Worm (Caenorhabditis elegans): ENCODE data around the gene fem-2.

fem-2 gene

ce11 chrIII:634618-635017 lies at the start of gene fem-2:
fem-2 (minus strand) TSS chrIII:634626.
- TF ChIP-seq nhr-12 (tag; optimal IDR thresholded peaks at IDR 0.05) (no peak), nhr-25 (tag; optimal IDR thresholded peaks at IDR 0.05) (no peak), hmg-11 (tag; optimal IDR thresholded peaks at IDR 0.05) (peak; percentile 56), fkh-2 (tag; optimal IDR thresholded peaks at IDR 0.05) (no peak), nhr-11 (tag; optimal IDR thresholded peaks at IDR 0.05) (no peak), elt-1 (tag; optimal IDR thresholded peaks at IDR 0.05) (no peak), ztf-4 (tag; optimal IDR thresholded peaks at IDR 0.05) (no peak), nhr-237 (tag; optimal IDR thresholded peaks at IDR 0.05) (no peak), unc-39 (tag; optimal IDR thresholded peaks at IDR 0.05) (no peak), fos-1 (tag; optimal IDR thresholded peaks at IDR 0.05) (no peak), nhr-76 (tag; optimal IDR thresholded peaks at IDR 0.05) (no peak), skn-1 (tag; optimal IDR thresholded peaks at IDR 0.05) (no peak), lsy-12 (tag; optimal IDR thresholded peaks at IDR 0.05) (no peak), ZK546.5 (tag; optimal IDR thresholded peaks at IDR 0.05) (no peak), eor-1 (tag; optimal IDR thresholded peaks at IDR 0.05) (no peak), nfya-1 (tag; optimal IDR thresholded peaks at IDR 0.05; ENCODE audit: insufficient read depth) (peak; percentile 41), ceh-16 (tag; optimal IDR thresholded peaks at IDR 0.05) (no peak), pha-4 (tag; optimal IDR thresholded peaks at IDR 0.05) (peak; percentile 46), nhr-43 (tag; optimal IDR thresholded peaks at IDR 0.05; ENCODE audit: poor library complexity, severe bottlenecking) (no peak), mml-1 (tag; optimal IDR thresholded peaks at IDR 0.05) (no peak), pqm-1 (tag; optimal IDR thresholded peaks at IDR 0.05) (no peak), nhr-77 (tag; optimal IDR thresholded peaks at IDR 0.05) (no peak), nhr-23 (tag; optimal IDR thresholded peaks at IDR 0.05) (peak; percentile 23), aly-2 (tag; optimal IDR thresholded peaks at IDR 0.05) (no peak), snpc-4 (tag; optimal IDR thresholded peaks at IDR 0.05) (peak; percentile 11), elt-3 (tag; optimal IDR thresholded peaks at IDR 0.05) (no peak), fkh-10 (GFP tag; optimal IDR thresholded peaks at IDR 0.05) (no peak), mdl-1 (tag; optimal IDR thresholded peaks at IDR 0.05) (no peak), nhr-67 (tag; optimal IDR thresholded peaks at IDR 0.05) (no peak), ama-1 (optimal IDR thresholded peaks at IDR 0.05) (no peak), egl-27 (tag; optimal IDR thresholded peaks at IDR 0.05) (no peak), lin-39 (tag; optimal IDR thresholded peaks at IDR 0.05) (peak; percentile 8), lin-15B (tag; optimal IDR thresholded peaks at IDR 0.05) (peak; percentile 22), R02D3.7 (tag; optimal IDR thresholded peaks at IDR 0.05) (no peak), jun-1 (tag; optimal IDR thresholded peaks at IDR 0.05) (no peak), nhr-28 (tag; optimal IDR thresholded peaks at IDR 0.05) (no peak), ztf-11 (tag; optimal IDR thresholded peaks at IDR 0.05) (no peak), ceh-28 (tag; optimal IDR thresholded peaks at IDR 0.05) (no peak), zag-1 (tag; optimal IDR thresholded peaks at IDR 0.05) (no peak)

DNA sequence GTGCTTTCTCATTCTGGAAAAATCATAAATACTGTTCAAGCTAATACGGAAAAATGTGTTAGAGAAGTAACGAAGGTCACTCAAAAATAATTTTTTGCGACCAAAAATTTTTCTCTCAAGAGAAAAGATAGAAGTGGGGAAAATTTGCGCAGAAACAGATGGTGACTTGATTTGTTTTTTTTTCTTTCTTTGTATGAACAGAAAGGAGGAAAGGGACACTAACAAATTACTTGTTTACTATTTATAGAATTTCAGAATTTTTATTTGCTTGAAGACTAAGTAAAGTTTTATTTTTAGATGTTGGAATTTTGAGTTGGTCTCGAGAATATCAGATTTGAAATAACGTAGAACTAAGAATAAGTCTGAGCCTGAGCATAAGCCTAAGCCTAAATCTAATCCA lies 48.9 kb upstream of the fem-2 start, which contains the start of gene W02B3.4:
Gene W02B3.4 (minus strand): TSS at position 101 of the 400 bp plus-strand sequence.
- TF ChIP-seq nhr-28 (tag; optimal IDR thresholded peaks at IDR 0.05) (no peak), unc-62 (GFP tag; optimal IDR thresholded peaks at IDR 0.05) (no peak), daf-12 (tag; optimal IDR thresholded peaks at IDR 0.05) (no peak), fos-1 (tag; optimal IDR thresholded peaks at IDR 0.05) (no peak), lsy-12 (tag; optimal IDR thresholded peaks at IDR 0.05) (no peak), ZK546.5 (tag; optimal IDR thresholded peaks at IDR 0.05) (no peak), pqm-1 (tag; optimal IDR thresholded peaks at IDR 0.05) (no peak), nhr-76 (tag; optimal IDR thresholded peaks at IDR 0.05) (no peak), sea-2 (GFP tag; optimal IDR thresholded peaks at IDR 0.05) (no peak), elt-1 (tag; optimal IDR thresholded peaks at IDR 0.05) (no peak), nhr-23 (tag; optimal IDR thresholded peaks at IDR 0.05) (no peak), egl-27 (tag; optimal IDR thresholded peaks at IDR 0.05) (no peak), skn-1 (tag; optimal IDR thresholded peaks at IDR 0.05) (no peak)

DNA sequence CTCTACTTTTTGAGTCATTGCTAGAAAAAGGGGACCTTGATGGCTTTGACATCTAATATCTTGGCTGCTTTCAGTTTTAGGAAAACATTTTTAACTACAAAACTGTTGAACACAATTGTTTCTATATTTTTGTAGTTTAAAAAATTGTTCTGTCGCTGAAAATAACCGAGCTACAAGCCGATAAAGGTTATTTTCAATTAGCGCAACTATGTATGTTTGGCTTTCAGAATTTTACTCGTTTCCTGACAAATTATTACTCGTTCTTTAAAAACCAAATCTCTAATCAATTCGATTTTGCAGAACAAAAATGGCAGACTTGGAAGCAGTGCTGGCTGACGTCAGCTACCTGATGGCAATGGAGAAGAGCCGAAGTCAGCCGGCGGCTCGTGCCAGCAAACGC lies 41.4 kb upstream of the fem-2 start, which contains the start of gene grk-2:
Gene grk-2 (plus strand): TSS at position 301 of the 400 bp plus-strand sequence.
- TF ChIP-seq daf-12 (tag; optimal IDR thresholded peaks at IDR 0.05) (no peak), R02D3.7 (tag; optimal IDR thresholded peaks at IDR 0.05) (no peak), ceh-82 (tag; optimal IDR thresholded peaks at IDR 0.05) (no peak), jun-1 (tag; optimal IDR thresholded peaks at IDR 0.05) (no peak)
